Worm (Caenorhabditis elegans) whole organism, L4 larva: ENCODE results near the gene rhr-2.

ENCODE experiments used
- D1046.2 ChIP-seq: fragments of 200-800 bp; sonication (Bioruptor generic); IDR thresholded peaks from 2 replicates; pipeline ENCODE4 v1.3.6; 2022; ENCODE audit warnings: missing genetic modification characterization, missing compliant biosample characterization
- F44E2.7 ChIP-seq: fragments of 200-800 bp; sonication (Bioruptor generic); IDR thresholded peaks from 2 replicates; pipeline ENCODE4 v2.1.2; 2022; ENCODE audit warnings: missing genetic modification characterization, missing compliant biosample characterization
- F49E8.2 ChIP-seq: sonication (generic microtip); optimal IDR thresholded peaks from 2 replicates; lab custom pipeline; 2016; ENCODE audit warnings: missing compliant biosample characterization, mild to moderate bottlenecking, missing genetic modification characterization, borderline replicate concordance
- T20F7.1 ChIP-seq: fragments of 200-800 bp; sonication (Bioruptor generic); optimal IDR thresholded peaks from 2 replicates; lab custom pipeline; 2018; ENCODE audit warnings: mild to moderate bottlenecking, missing genetic modification characterization, missing compliant biosample characterization
- T26A8.4 ChIP-seq: fragments of 200-800 bp; sonication (Bioruptor generic); IDR thresholded peaks from 2 replicates; pipeline ENCODE4 v1.3.6; 2022; ENCODE audit warnings: missing genetic modification characterization, missing compliant biosample characterization
- Y5F2A.4 ChIP-seq: fragments of 200-800 bp; sonication (Bioruptor generic); optimal IDR thresholded peaks from 2 replicates; lab custom pipeline; 2018; ENCODE audit warnings: mild to moderate bottlenecking, missing genetic modification characterization, missing compliant biosample characterization
- Y75B8A.6 ChIP-seq: fragments of 200-800 bp; sonication (Bioruptor generic); IDR thresholded peaks from 2 replicates; pipeline ENCODE4 v1.3.6; 2022; ENCODE audit warnings: missing genetic modification reagents, missing genetic modification characterization, missing compliant biosample characterization
- ZK337.2 ChIP-seq: fragments of 200-800 bp; sonication (Bioruptor generic); IDR thresholded peaks from 2 replicates; pipeline ENCODE4 v1.3.6; 2022; ENCODE audit warnings: missing genetic modification reagents, missing genetic modification characterization, missing compliant biosample characterization
- ZK546.5 ChIP-seq, 2 experiments: sonication (generic microtip); optimal IDR thresholded peaks; 2 replicates each; lab custom pipeline; 2017; ENCODE audit warnings: missing biosample characterization in 2 of 2, missing genetic modification characterization in 2 of 2
- aha-1 ChIP-seq: fragments of 150-350 bp; peaks from one replicate; lab custom pipeline; 2014; ENCODE audit warnings: missing biosample characterization, missing genetic modification characterization
- aly-2 ChIP-seq: sonication (generic microtip); optimal IDR thresholded peaks from 2 replicates; lab custom pipeline; 2018; ENCODE audit warnings: missing biosample characterization, missing genetic modification characterization
- ama-1 ChIP-seq: fragments of 150-350 bp; optimal IDR thresholded peaks from 2 replicates; lab custom pipeline; 2014; ENCODE audit warnings: inconsistent platforms, mixed read lengths
- ceh-20 ChIP-seq: fragments of 200-800 bp; sonication (Bioruptor generic); IDR thresholded peaks from 2 replicates; pipeline ENCODE4 v1.3.6; 2022; ENCODE audit warnings: missing genetic modification reagents, missing genetic modification characterization, missing compliant biosample characterization
- ceh-28 ChIP-seq: fragments of 150-350 bp; optimal IDR thresholded peaks from 2 replicates; lab custom pipeline; 2014; ENCODE audit warnings: missing biosample characterization, missing genetic modification reagents, missing genetic modification characterization
- ceh-32 ChIP-seq: sonication (generic microtip); optimal IDR thresholded peaks from 2 replicates; lab custom pipeline; 2016; ENCODE audit warnings: mild to moderate bottlenecking, missing genetic modification characterization, missing compliant biosample characterization; ENCODE audit not compliant: poor library complexity
- ces-1 ChIP-seq: fragments of 150-350 bp; sonication (generic microtip); optimal IDR thresholded peaks from 4 replicates; lab custom pipeline; 2014; ENCODE audit warnings: missing biosample characterization, missing genetic modification reagents, missing genetic modification characterization
- daf-12 ChIP-seq: fragments of 150-350 bp; optimal IDR thresholded peaks from 2 replicates; lab custom pipeline; 2014; ENCODE audit warnings: missing biosample characterization, missing genetic modification reagents, missing genetic modification characterization
- daf-16 ChIP-seq, 3 experiments: sonication (generic microtip); optimal IDR thresholded peaks; 2 replicates each; lab custom pipeline; 2016 to 2017; ENCODE audit warnings: missing genetic modification characterization in 3 of 3, missing genetic modification reagents in 3 of 3, mild to moderate bottlenecking in 2 of 3, missing compliant biosample characterization in 2 of 3, missing biosample characterization in 1 of 3, moderate library complexity in 1 of 3
- daf-19 ChIP-seq: fragments of 200-800 bp; sonication (Bioruptor generic); conservative IDR thresholded peaks from 2 replicates; pipeline ENCODE4 v1.3.6; 2022; ENCODE audit warnings: missing genetic modification characterization, missing compliant biosample characterization
- dmd-8 ChIP-seq: fragments of 200-800 bp; sonication (Bioruptor generic); IDR thresholded peaks from 2 replicates; pipeline ENCODE4 v1.3.6; 2022; ENCODE audit warnings: missing genetic modification characterization, missing compliant biosample characterization
- dmd-9 ChIP-seq: fragments of 200-800 bp; sonication (Bioruptor generic); IDR thresholded peaks from 2 replicates; pipeline ENCODE4 v1.3.6; 2022; ENCODE audit warnings: missing genetic modification reagents, missing genetic modification characterization, missing compliant biosample characterization
- duxl-1 ChIP-seq: sonication (generic microtip); optimal IDR thresholded peaks from 2 replicates; lab custom pipeline; 2016; ENCODE audit warnings: mild to moderate bottlenecking, missing genetic modification characterization, moderate library complexity, missing compliant biosample characterization; ENCODE audit not compliant: poor library complexity
- egl-27 ChIP-seq: sonication (generic microtip); optimal IDR thresholded peaks from 3 replicates; lab custom pipeline; 2017; ENCODE audit warnings: missing biosample characterization, missing genetic modification reagents, missing genetic modification characterization
- egl-43 ChIP-seq: fragments of 200-800 bp; sonication (Bioruptor generic); IDR thresholded peaks from 2 replicates; pipeline ENCODE4 v1.3.6; 2022; ENCODE audit warnings: missing genetic modification reagents, missing genetic modification characterization, missing compliant biosample characterization
- hif-1 ChIP-seq, 2 experiments: sonication (generic microtip); optimal IDR thresholded peaks; 2 replicates each; lab custom pipeline; 2016 to 2017; ENCODE audit warnings: missing compliant biosample characterization in 2 of 2, missing genetic modification characterization in 2 of 2, missing genetic modification reagents in 2 of 2, missing genotype in 2 of 2, mild to moderate bottlenecking in 1 of 2
- hlh-11 ChIP-seq: fragments of 200-800 bp; sonication (Bioruptor generic); optimal IDR thresholded peaks from 2 replicates; lab custom pipeline; 2018; ENCODE audit warnings: mild to moderate bottlenecking, missing genetic modification characterization, missing compliant biosample characterization
- hlh-30 ChIP-seq: sonication (generic microtip); optimal IDR thresholded peaks from 2 replicates; lab custom pipeline; 2017; ENCODE audit warnings: antibody characterized with exemption, mild to moderate bottlenecking, missing genetic modification characterization, missing compliant biosample characterization; ENCODE audit not compliant: insufficient read depth
- jun-1 ChIP-seq: fragments of 150-350 bp; optimal IDR thresholded peaks from 2 replicates; lab custom pipeline; 2014; ENCODE audit warnings: missing biosample characterization, missing genetic modification reagents, missing genetic modification characterization
- lin-1 ChIP-seq: fragments of 200-800 bp; sonication (Bioruptor generic); IDR thresholded peaks from 2 replicates; pipeline ENCODE4 v1.3.6; 2022; ENCODE audit warnings: missing genetic modification reagents, missing genetic modification characterization, missing compliant biosample characterization
- lin-13 ChIP-seq: fragments of 150-350 bp; optimal IDR thresholded peaks from 2 replicates; lab custom pipeline; 2014; ENCODE audit warnings: missing biosample characterization, missing genetic modification reagents, missing genetic modification characterization
- lin-15B ChIP-seq: fragments of 150-350 bp; sonication (generic microtip); optimal IDR thresholded peaks from 3 replicates; lab custom pipeline; 2014; ENCODE audit warnings: missing biosample characterization, missing genetic modification characterization
- lin-39 ChIP-seq: fragments of 150-350 bp; optimal IDR thresholded peaks from 2 replicates; lab custom pipeline; 2014; ENCODE audit warnings: missing biosample characterization, missing genetic modification reagents, missing genetic modification characterization
- mdl-1 ChIP-seq, 2 experiments: fragments of 150-350 bp in 1 of 2; sonication (generic microtip) in 1 of 2; optimal IDR thresholded peaks; 2 replicates each; lab custom pipeline; 2014 to 2017; ENCODE audit warnings: missing biosample characterization in 2 of 2, missing genetic modification characterization in 2 of 2
- mep-1 ChIP-seq: fragments of 150-350 bp; sonication (generic microtip); optimal IDR thresholded peaks from 3 replicates; lab custom pipeline; 2014; ENCODE audit warnings: missing biosample characterization, missing genetic modification characterization
- mes-2 ChIP-seq: sonication (generic microtip); optimal IDR thresholded peaks from 2 replicates; lab custom pipeline; 2016; ENCODE audit warnings: missing genotype, mild to moderate bottlenecking, missing genetic modification characterization, missing compliant biosample characterization; ENCODE audit not compliant: poor library complexity, severe bottlenecking
- mxl-3 ChIP-seq: fragments of 200-800 bp; sonication (Bioruptor generic); optimal IDR thresholded peaks from 2 replicates; lab custom pipeline; 2018; ENCODE audit warnings: mild to moderate bottlenecking, missing genetic modification characterization, missing compliant biosample characterization
- nhr-102 ChIP-seq: sonication (generic microtip); optimal IDR thresholded peaks from 2 replicates; lab custom pipeline; 2016; ENCODE audit warnings: mild to moderate bottlenecking, missing genetic modification characterization, moderate library complexity, missing compliant biosample characterization
- nhr-11 ChIP-seq: fragments of 150-350 bp; optimal IDR thresholded peaks from 2 replicates; lab custom pipeline; 2014; ENCODE audit warnings: missing biosample characterization, missing genetic modification characterization
- nhr-28 ChIP-seq: fragments of 150-350 bp; optimal IDR thresholded peaks from 2 replicates; lab custom pipeline; 2014; ENCODE audit warnings: missing biosample characterization, missing genetic modification characterization
- nhr-41 ChIP-seq: fragments of 200-800 bp; sonication (Bioruptor generic); IDR thresholded peaks from 2 replicates; pipeline ENCODE4 v1.3.6; 2022; ENCODE audit warnings: missing genetic modification reagents, missing genetic modification characterization, missing compliant biosample characterization
- nhr-48 ChIP-seq: sonication (generic microtip); optimal IDR thresholded peaks from 2 replicates; lab custom pipeline; 2016; ENCODE audit warnings: mild to moderate bottlenecking, missing genetic modification characterization, missing compliant biosample characterization
- nhr-76 ChIP-seq: fragments of 150-350 bp; optimal IDR thresholded peaks from 2 replicates; lab custom pipeline; 2014; ENCODE audit warnings: missing biosample characterization, missing genetic modification characterization
- nhr-77 ChIP-seq: fragments of 150-350 bp; optimal IDR thresholded peaks from 2 replicates; lab custom pipeline; 2014; ENCODE audit warnings: missing biosample characterization, missing genetic modification characterization
- sdz-12 ChIP-seq: fragments of 200-800 bp; sonication (Bioruptor generic); optimal IDR thresholded peaks from 2 replicates; lab custom pipeline; 2018; ENCODE audit warnings: mild to moderate bottlenecking, missing genetic modification characterization, missing compliant biosample characterization
- snpc-1.2 ChIP-seq: fragments of 200-800 bp; sonication (Bioruptor generic); IDR thresholded peaks from 2 replicates; pipeline ENCODE4 v1.3.6; 2022; ENCODE audit warnings: missing genetic modification reagents, missing genetic modification characterization, missing compliant biosample characterization
- tag-97 ChIP-seq: fragments of 200-800 bp; sonication (Bioruptor generic); IDR thresholded peaks from 2 replicates; pipeline ENCODE4 v1.3.6; 2022; ENCODE audit warnings: missing genetic modification characterization, missing compliant biosample characterization
- unc-130 ChIP-seq: sonication (generic microtip); optimal IDR thresholded peaks from 2 replicates; lab custom pipeline; 2016; ENCODE audit warnings: missing genetic modification reagents, missing genetic modification characterization, missing compliant biosample characterization
- vab-7 ChIP-seq: fragments of 200-800 bp; sonication (Bioruptor generic); IDR thresholded peaks from 2 replicates; pipeline ENCODE4 v1.3.6; 2022; ENCODE audit warnings: missing genetic modification reagents, missing genetic modification characterization, missing compliant biosample characterization
- zag-1 ChIP-seq: fragments of 150-350 bp; optimal IDR thresholded peaks from 2 replicates; lab custom pipeline; 2014; ENCODE audit warnings: missing biosample characterization, missing genetic modification characterization
- zip-2 ChIP-seq: fragments of 150-350 bp; optimal IDR thresholded peaks from 2 replicates; lab custom pipeline; 2014; ENCODE audit warnings: missing biosample characterization, missing genetic modification characterization

Gene rhr-2

ce11 chrV:11741078-11741477, 11.1 kb upstream of the rhr-2 start:
- TF ChIP-seq sdz-12 (GFP tag; lab: Kevin White, UChicago), result no peak
- peak; percentile 32 for TF ChIP-seq aha-1 (tag; lab: Kevin White, UChicago)

- no peak for TF ChIP-seq nhr-76 (tag; lab: Kevin White, UChicago)
- TF ChIP-seq vab-7 (GFP tag; lab: Robert Waterston, UW), result no peak
- TF ChIP-seq daf-19 (GFP tag; lab: Robert Waterston, UW), result no peak
- TF ChIP-seq daf-16 (GFP tag; optimal IDR thresholded peaks at IDR 0.05; lab: Kevin White, UChicago), result no peak
- no peak for TF ChIP-seq daf-16 (tag; optimal IDR thresholded peaks at IDR 0.05; lab: Kevin White, UChicago)
- no peak for TF ChIP-seq nhr-11 (tag; lab: Kevin White, UChicago)
- peak; percentile 0 for TF ChIP-seq hlh-30 (tag; lab: Kevin White, UChicago)
- TF ChIP-seq nhr-48 (tag; lab: Kevin White, UChicago), result peak; percentile 55
- no peak for TF ChIP-seq ceh-20
- peak in 1 of 2 experiments; percentile 60 for TF ChIP-seq mdl-1 (tag; optimal IDR thresholded peaks at IDR 0.05; lab: Kevin White, UChicago)
- TF ChIP-seq dmd-8 (GFP tag; lab: Robert Waterston, UW), result no peak
- no peak for TF ChIP-seq F44E2.7
- peak; percentile 58 for TF ChIP-seq mxl-3 (GFP tag; lab: Kevin White, UChicago)
- TF ChIP-seq snpc-1.2 (GFP tag; lab: Robert Waterston, UW), result no peak
- TF ChIP-seq lin-39, result no peak
- TF ChIP-seq T20F7.1, result no peak
- TF ChIP-seq egl-27 (tag; lab: Kevin White, UChicago), result no peak
- no peak for TF ChIP-seq zip-2 (tag; lab: Kevin White, UChicago)
- no peak for TF ChIP-seq nhr-102
- TF ChIP-seq nhr-41, result no peak
- no peak for TF ChIP-seq dmd-9 (GFP tag; lab: Robert Waterston, UW)
- TF ChIP-seq aly-2, result no peak
- no peak for TF ChIP-seq T26A8.4
- TF ChIP-seq Y75B8A.6 (GFP tag; lab: Robert Waterston, UW), result no peak
- TF ChIP-seq lin-13 (GFP tag; lab: Kevin White, UChicago), result no peak
- no peak for TF ChIP-seq ama-1 (lab: Kevin White, UChicago)
- TF ChIP-seq mes-2, result no peak
- no peak for TF ChIP-seq tag-97
- TF ChIP-seq Y5F2A.4 (GFP tag; lab: Kevin White, UChicago), result no peak
- TF ChIP-seq egl-43 (GFP tag; lab: Robert Waterston, UW), result no peak
- TF ChIP-seq lin-1, result no peak
- TF ChIP-seq jun-1 (tag; lab: Kevin White, UChicago), result no peak
- no peak for TF ChIP-seq D1046.2
- TF ChIP-seq mep-1 (tag; lab: Kevin White, UChicago), result no peak
- no peak for TF ChIP-seq daf-12 (tag; lab: Kevin White, UChicago)
- TF ChIP-seq zag-1 (tag; lab: Kevin White, UChicago), result no peak
- TF ChIP-seq ZK337.2 (GFP tag; lab: Robert Waterston, UW), result no peak
- TF ChIP-seq lin-15B (tag; lab: Kevin White, UChicago), result no peak
- TF ChIP-seq ceh-28 (tag; lab: Kevin White, UChicago), result no peak
- no peak for TF ChIP-seq ces-1 (GFP tag; lab: Kevin White, UChicago)
- no peak for TF ChIP-seq ZK546.5 (tag; optimal IDR thresholded peaks at IDR 0.05; lab: Kevin White, UChicago)
- TF ChIP-seq ceh-32 (tag; lab: Kevin White, UChicago), result no peak
- TF ChIP-seq duxl-1 (tag; lab: Kevin White, UChicago), result no peak
- no peak for TF ChIP-seq hif-1 (tag; optimal IDR thresholded peaks at IDR 0.05; lab: Kevin White, UChicago)
- no peak for TF ChIP-seq unc-130 (GFP tag; lab: Kevin White, UChicago)
- no peak for TF ChIP-seq F49E8.2 (tag; lab: Kevin White, UChicago)
- peak; percentile 36 for TF ChIP-seq hlh-11 (tag; lab: Kevin White, UChicago)
- no peak for TF ChIP-seq nhr-77 (tag; lab: Kevin White, UChicago)
- peak; percentile 75 for TF ChIP-seq nhr-28
- peak; percentile 57 for TF ChIP-seq aha-1 (tag; lab: Kevin White, UChicago)
Measured at ce11 chrV:11739820-11740219, 9.9 kb upstream of the rhr-2 start, which contains the start of gene T04F3.1. Gene T04F3.1, plus strand, starts transcription at chrV:11740065.
